Fruit fly (Drosophila melanogaster) whole organism, embryonic: ENCODE measurements around the gene CG9205.

Source experiments
- Abd-B ChIP-seq: fragments of 200-800 bp; sonication (Bioruptor generic); optimal IDR thresholded peaks from 2 replicates; lab custom pipeline; 2018; ENCODE audit warnings: missing biosample characterization, mild to moderate bottlenecking, missing genetic modification characterization, moderate library complexity
- BEAF-32 ChIP-seq: fragments of 200-800 bp; sonication (Bioruptor generic); optimal IDR thresholded peaks from 3 replicates; lab custom pipeline; 2017; ENCODE audit warnings: missing biosample characterization, missing genetic modification characterization, mild to moderate bottlenecking, moderate library complexity, missing genetic modification reagents
- Bgb ChIP-seq: fragments of 200-800 bp; sonication (Bioruptor generic); IDR thresholded peaks from 2 replicates; pipeline ENCODE4 v1.3.6; 2022; ENCODE audit warnings: missing biosample characterization, missing genetic modification characterization; ENCODE audit not compliant: partially characterized antibody
- BtbVII ChIP-seq: fragments of 200-800 bp; sonication (Bioruptor generic); optimal IDR thresholded peaks from 3 replicates; lab custom pipeline; 2017; ENCODE audit warnings: missing biosample characterization, mild to moderate bottlenecking, missing genetic modification characterization
- CG11093 ChIP-seq: fragments of 200-800 bp; sonication (Bioruptor generic); IDR thresholded peaks from 3 replicates; pipeline ENCODE4 v1.3.6; 2022; ENCODE audit warnings: missing biosample characterization, missing genetic modification characterization
- CG11723 ChIP-seq: fragments of 200-800 bp; sonication (Bioruptor generic); optimal IDR thresholded peaks from 2 replicates; lab custom pipeline; 2017; ENCODE audit warnings: missing biosample characterization, mild to moderate bottlenecking, missing genetic modification characterization
- CG15696 ChIP-seq: fragments of 200-800 bp; sonication (Bioruptor generic); optimal IDR thresholded peaks from 2 replicates; lab custom pipeline; 2019; ENCODE audit warnings: missing biosample characterization, mild to moderate bottlenecking, missing genetic modification characterization, moderate library complexity
- CG1647 ChIP-seq: fragments of 200-800 bp; sonication (Bioruptor generic); optimal IDR thresholded peaks from 3 replicates; lab custom pipeline; 2016; ENCODE audit warnings: missing biosample characterization, missing genetic modification characterization
- CG17328 ChIP-seq: fragments of 200-800 bp; sonication (Bioruptor generic); IDR thresholded peaks from 2 replicates; pipeline ENCODE4 v1.3.6; 2022; ENCODE audit warnings: missing biosample characterization, missing genetic modification characterization
- CG17359 ChIP-seq: fragments of 200-800 bp; sonication (Bioruptor generic); optimal IDR thresholded peaks from 3 replicates; lab custom pipeline; 2018; ENCODE audit warnings: missing biosample characterization, mild to moderate bottlenecking, missing genetic modification characterization, moderate library complexity
- CG18011 ChIP-seq: fragments of 200-800 bp; sonication (Bioruptor generic); optimal IDR thresholded peaks from 2 replicates; lab custom pipeline; 2017; ENCODE audit warnings: missing biosample characterization, missing genetic modification characterization, mild to moderate bottlenecking, moderate library complexity, missing genotype
- CG18619 ChIP-seq: fragments of 200-800 bp; sonication (Bioruptor generic); optimal IDR thresholded peaks from 3 replicates; lab custom pipeline; 2017; ENCODE audit warnings: missing biosample characterization, mild to moderate bottlenecking, missing genetic modification characterization
- CG18764 ChIP-seq: fragments of 200-800 bp; sonication (Bioruptor generic); optimal IDR thresholded peaks from 3 replicates; lab custom pipeline; 2016; ENCODE audit warnings: missing biosample characterization, missing genetic modification characterization
- CG2678 ChIP-seq: fragments of 200-800 bp; sonication (Bioruptor generic); optimal IDR thresholded peaks from 3 replicates; lab custom pipeline; 2019; ENCODE audit warnings: missing biosample characterization, mild to moderate bottlenecking, missing genetic modification characterization, moderate library complexity
- CG30020 ChIP-seq: fragments of 200-800 bp; optimal IDR thresholded peaks from 2 replicates; lab custom pipeline; 2019; ENCODE audit warnings: missing biosample characterization, mild to moderate bottlenecking, missing genetic modification characterization, moderate library complexity
- CG3163 ChIP-seq: fragments of 200-800 bp; sonication (Bioruptor generic); optimal IDR thresholded peaks from 3 replicates; lab custom pipeline; 2016; ENCODE audit warnings: missing biosample characterization, missing genetic modification characterization
- CG43689 ChIP-seq: fragments of 200-800 bp; sonication (Bioruptor generic); IDR thresholded peaks from 2 replicates; pipeline ENCODE4 v1.3.6; 2022; ENCODE audit warnings: missing biosample characterization, missing genetic modification characterization
- CG8359 ChIP-seq: fragments of 200-800 bp; sonication (Bioruptor generic); optimal IDR thresholded peaks from 2 replicates; lab custom pipeline; 2017; ENCODE audit warnings: missing biosample characterization, mild to moderate bottlenecking, missing genetic modification characterization, borderline replicate concordance
- CG9215 ChIP-seq: fragments of 200-800 bp; sonication (Bioruptor generic); IDR thresholded peaks from 2 replicates; pipeline ENCODE4 v1.3.6; 2022; ENCODE audit warnings: missing biosample characterization, missing genetic modification characterization
- D ChIP-seq, 2 experiments: fragments of 200-800 bp in 1 of 2; fragments of >200 bp in 1 of 2; sonication (Bioruptor generic) in 1 of 2; optimal IDR thresholded peaks; 2 replicates in 1 of 2; 3 replicates in 1 of 2; lab custom pipeline; 2017; ENCODE audit warnings: mild to moderate bottlenecking in 1 of 2, missing biosample characterization in 1 of 2, missing genetic modification characterization in 1 of 2, missing genetic modification reagents in 1 of 2
- Dad ChIP-seq: fragments of 200-800 bp; sonication (Bioruptor generic); optimal IDR thresholded peaks from 3 replicates; lab custom pipeline; 2016; ENCODE audit warnings: missing biosample characterization, missing genetic modification characterization
- Deaf1 ChIP-seq: fragments of 200-800 bp; optimal IDR thresholded peaks from 3 replicates; lab custom pipeline; 2019; ENCODE audit warnings: missing biosample characterization, mild to moderate bottlenecking, missing genetic modification characterization, moderate library complexity
- H15 ChIP-seq: fragments of 200-800 bp; sonication (Bioruptor generic); IDR thresholded peaks from 3 replicates; pipeline ENCODE4 v1.3.6; 2022; ENCODE audit warnings: missing biosample characterization, missing genetic modification characterization
- HHEX ChIP-seq: fragments of 200-800 bp; sonication (Bioruptor generic); optimal IDR thresholded peaks from 3 replicates; lab custom pipeline; 2017; ENCODE audit warnings: missing biosample characterization, mild to moderate bottlenecking, missing genetic modification characterization, missing genetic modification reagents
- Hand ChIP-seq: fragments of 200-800 bp; sonication (Bioruptor generic); optimal IDR thresholded peaks from 2 replicates; lab custom pipeline; 2017; ENCODE audit warnings: mild to moderate bottlenecking, missing biosample characterization, missing genetic modification reagents, missing genetic modification characterization
- Mad ChIP-seq: fragments of 200-800 bp; sonication (Bioruptor generic); optimal IDR thresholded peaks from 2 replicates; lab custom pipeline; 2016; ENCODE audit warnings: missing biosample characterization, missing genetic modification characterization
- Oaz ChIP-seq: fragments of 200-800 bp; sonication (Bioruptor generic); IDR thresholded peaks from 2 replicates; pipeline ENCODE4 v1.3.6; 2022; ENCODE audit warnings: missing biosample characterization, missing genetic modification characterization
- Opbp ChIP-seq: fragments of 200-800 bp; sonication (Bioruptor generic); IDR thresholded peaks from 3 replicates; pipeline ENCODE4 v1.3.6; 2022; ENCODE audit warnings: missing biosample characterization, missing genetic modification characterization; ENCODE audit not compliant: partially characterized antibody
- Poxn ChIP-seq: fragments of 200-800 bp; sonication (Bioruptor generic); IDR thresholded peaks from 2 replicates; pipeline ENCODE4 v1.3.6; 2022; ENCODE audit warnings: missing biosample characterization, missing genetic modification characterization
- Sox102F ChIP-seq: fragments of 200-800 bp; sonication (Bioruptor generic); optimal IDR thresholded peaks from 2 replicates; lab custom pipeline; 2018; ENCODE audit warnings: missing biosample characterization, mild to moderate bottlenecking, missing genetic modification characterization, moderate library complexity
- Taf1 ChIP-seq: fragments of 200-800 bp; sonication (Bioruptor generic); IDR thresholded peaks from 2 replicates; pipeline ENCODE4 v1.3.6; 2022; ENCODE audit warnings: missing biosample characterization, missing genetic modification characterization
- Vsx1 ChIP-seq: fragments of 200-800 bp; sonication (Bioruptor generic); optimal IDR thresholded peaks from 2 replicates; lab custom pipeline; 2017; ENCODE audit warnings: missing biosample characterization, mild to moderate bottlenecking, missing genetic modification characterization, missing genetic modification reagents
- cas ChIP-seq: fragments of 200-800 bp; sonication (Bioruptor generic); IDR thresholded peaks from 2 replicates; pipeline ENCODE4 v1.3.6; 2022; ENCODE audit warnings: missing biosample characterization, missing genetic modification characterization
- gsb ChIP-seq: fragments of 200-800 bp; sonication (Bioruptor generic); IDR thresholded peaks from 2 replicates; pipeline ENCODE4 v1.3.6; 2022; ENCODE audit warnings: missing biosample characterization, missing genetic modification characterization
- hbn ChIP-seq: fragments of 200-800 bp; sonication (Bioruptor generic); IDR thresholded peaks from 2 replicates; pipeline ENCODE4 v1.3.6; 2022; ENCODE audit warnings: missing biosample characterization, missing genetic modification characterization; ENCODE audit not compliant: partially characterized antibody
- jing ChIP-seq: fragments of 200-800 bp; sonication (Bioruptor generic); optimal IDR thresholded peaks from 2 replicates; lab custom pipeline; 2018; ENCODE audit warnings: missing biosample characterization, mild to moderate bottlenecking, missing genetic modification characterization
- klu ChIP-seq: fragments of 200-800 bp; sonication (Bioruptor generic); IDR thresholded peaks from 2 replicates; pipeline ENCODE4 v1.3.6; 2022; ENCODE audit warnings: missing biosample characterization, missing genetic modification characterization
- lilli ChIP-seq: fragments of 200-800 bp; sonication (Bioruptor generic); optimal IDR thresholded peaks from 3 replicates; lab custom pipeline; 2016; ENCODE audit warnings: missing biosample characterization, missing genetic modification characterization
- lov ChIP-seq, 2 experiments: fragments of 200-800 bp in 1 of 2; fragments of >200 bp in 1 of 2; sonication (Bioruptor generic) in 1 of 2; IDR thresholded peaks in 1 of 2; optimal IDR thresholded peaks in 1 of 2; 2 replicates in 1 of 2; 3 replicates in 1 of 2; pipeline versions ENCODE4 v1.3.6 to Lab custom; 2017 to 2022; ENCODE audit warnings: missing biosample characterization in 1 of 2, missing genetic modification characterization in 1 of 2
- nom ChIP-seq: fragments of 200-800 bp; sonication (Bioruptor generic); optimal IDR thresholded peaks from 2 replicates; lab custom pipeline; 2017; ENCODE audit warnings: missing biosample characterization, missing genetic modification characterization, mild to moderate bottlenecking, moderate library complexity, missing genetic modification reagents
- pfk ChIP-seq: fragments of 200-800 bp; sonication (Bioruptor generic); optimal IDR thresholded peaks from 2 replicates; lab custom pipeline; 2018; ENCODE audit warnings: missing biosample characterization, mild to moderate bottlenecking, missing genetic modification characterization, moderate library complexity
- pita ChIP-seq: fragments of 200-800 bp; sonication (Bioruptor generic); optimal IDR thresholded peaks from 2 replicates; lab custom pipeline; 2017; ENCODE audit warnings: missing biosample characterization, mild to moderate bottlenecking, missing genetic modification characterization
- pum ChIP-seq: fragments of 200-800 bp; sonication (Bioruptor generic); optimal IDR thresholded peaks from 2 replicates; lab custom pipeline; 2016; ENCODE audit warnings: missing biosample characterization, missing genetic modification characterization
- row ChIP-seq: fragments of 200-800 bp; sonication (Bioruptor generic); IDR thresholded peaks from 3 replicates; pipeline ENCODE4 v1.3.6; 2022; ENCODE audit warnings: missing biosample characterization, missing genetic modification characterization
- run ChIP-seq: fragments of 200-800 bp; sonication (Bioruptor generic); optimal IDR thresholded peaks from 3 replicates; lab custom pipeline; 2018; ENCODE audit warnings: missing biosample characterization, mild to moderate bottlenecking, missing genetic modification characterization
- sqz ChIP-seq: fragments of 200-800 bp; sonication (Bioruptor generic); optimal IDR thresholded peaks from 3 replicates; lab custom pipeline; 2018; ENCODE audit warnings: missing biosample characterization, mild to moderate bottlenecking, missing genetic modification characterization
- sr ChIP-seq: fragments of 200-800 bp; sonication (Bioruptor generic); IDR thresholded peaks from 3 replicates; pipeline ENCODE4 v1.3.6; 2022; ENCODE audit warnings: missing biosample characterization, missing genetic modification characterization
- tll ChIP-seq, 2 experiments: fragments of 200-800 bp in 1 of 2; fragments of >200 bp in 1 of 2; sonication (Bioruptor generic) in 1 of 2; optimal IDR thresholded peaks; 2 replicates each; lab custom pipeline; 2017 to 2019; ENCODE audit warnings: missing biosample characterization in 2 of 2, missing genetic modification characterization in 2 of 2, mild to moderate bottlenecking in 1 of 2, moderate library complexity in 1 of 2
- z ChIP-seq: fragments of 200-800 bp; sonication (Bioruptor generic); IDR thresholded peaks from 3 replicates; pipeline ENCODE4 v1.3.6; 2022; ENCODE audit warnings: missing biosample characterization, missing genetic modification characterization

CG9205 gene

dm6 chr3L:1032569-1032968 lies 1.9 kb upstream of the CG9205 start (continued):
- TF ChIP-seq tll (GFP tag; optimal IDR thresholded peaks at IDR 0.05; lab: Kevin White, UChicago) (no peak), hbn (GFP tag; lab: Robert Waterston, UW) (no peak), cas (GFP tag; lab: Robert Waterston, UW) (no peak), sr (0 out of 3 replicates have a peak, but pooled peaks have one; percentile 30), CG2678 (tag; lab: Kevin White, UChicago) (peak; percentile 76), Poxn (GFP tag; lab: Robert Waterston, UW) (no peak), pfk (GFP tag; lab: Kevin White, UChicago) (no peak), nom (GFP tag; lab: Kevin White, UChicago) (peak; percentile 73), CG17328 (GFP tag; lab: Robert Waterston, UW) (peak; percentile 81), CG17359 (tag; lab: Kevin White, UChicago) (peak; percentile 85), Bgb (GFP tag; lab: Robert Waterston, UW) (no peak), Opbp (GFP tag; lab: Robert Waterston, UW) (no peak), CG3163 (no peak), CG30020 (peak; percentile 22), CG9215 (GFP tag; lab: Robert Waterston, UW) (peak; percentile 32; the same call in 1 of the 2 replicates), Mad (GFP tag; lab: Kevin White, UChicago) (peak; percentile 37), lilli (peak; percentile 74), Vsx1 (GFP tag; lab: Kevin White, UChicago) (peak; percentile 38), row (GFP tag; lab: Robert Waterston, UW) (peak; percentile 85), pum (GFP tag; lab: Kevin White, UChicago) (peak; percentile 55), CG1647 (peak; percentile 45), Deaf1 (tag; lab: Kevin White, UChicago) (peak; percentile 20), run (tag; lab: Kevin White, UChicago) (no peak), CG43689 (GFP tag; lab: Robert Waterston, UW) (no peak), CG11723 (GFP tag; lab: Kevin White, UChicago) (peak; percentile 63), pita (GFP tag; lab: Kevin White, UChicago) (no peak), D (optimal IDR thresholded peaks at IDR 0.05; lab: Kevin White, UChicago) (no peak), D (GFP tag; optimal IDR thresholded peaks at IDR 0.05; lab: Kevin White, UChicago) (peak; percentile 72), BEAF-32 (GFP tag; lab: Kevin White, UChicago) (no peak), Dad (GFP tag; lab: Kevin White, UChicago) (peak; percentile 53), CG8359 (GFP tag; lab: Kevin White, UChicago) (peak; percentile 36), H15 (GFP tag; lab: Robert Waterston, UW) (peak; percentile 73), klu (GFP tag; lab: Robert Waterston, UW) (no peak), sqz (GFP tag; lab: Kevin White, UChicago) (peak; percentile 46), gsb (GFP tag; lab: Robert Waterston, UW) (peak; percentile 45; the same call in 1 of the 2 replicates), CG18011 (GFP tag; lab: Kevin White, UChicago) (peak; percentile 33), Sox102F (GFP tag; lab: Kevin White, UChicago) (peak; percentile 90), CG15696 (tag; lab: Kevin White, UChicago) (peak; percentile 68), Oaz (GFP tag; lab: Robert Waterston, UW) (peak; percentile 52), Abd-B (GFP tag; lab: Kevin White, UChicago) (no peak), CG18764 (GFP tag; lab: Kevin White, UChicago) (peak; percentile 43), Taf1 (GFP tag; lab: Robert Waterston, UW) (no peak), z (no peak), CG11093 (GFP tag; lab: Robert Waterston, UW) (peak; percentile 71; the same call in 2 of the 3 replicates), BtbVII (GFP tag; lab: Kevin White, UChicago) (no peak), Hand (GFP tag; lab: Kevin White, UChicago) (no peak), HHEX (GFP tag; lab: Kevin White, UChicago) (peak; percentile 63), lov (optimal IDR thresholded peaks at IDR 0.05; lab: Kevin White, UChicago) (no peak), lov (GFP tag; IDR thresholded peaks at IDR 0.05; lab: Robert Waterston, UW) (0 out of 3 replicates have a peak, but pooled peaks have one; percentile 75), jing (GFP tag; lab: Kevin White, UChicago) (peak; percentile 76), CG18619 (peak; percentile 23)
